Worm (Caenorhabditis elegans) whole organism, L4 larva: ENCODE results near the gene C54F6.19.
"Not testable (repeated sequence)": the region's sequence is repeated elsewhere in the genome, so short reads cannot be mapped to it uniquely, and the experiment has no call there.

Source experiments
- nhr-10 ChIP-seq: fragments of 150-350 bp; optimal IDR thresholded peaks from 2 replicates; lab custom pipeline; 2014; ENCODE audit warnings: missing biosample characterization, missing genetic modification characterization
- nhr-102 ChIP-seq: sonication (generic microtip); optimal IDR thresholded peaks from 2 replicates; lab custom pipeline; 2016; ENCODE audit warnings: mild to moderate bottlenecking, missing genetic modification characterization, moderate library complexity, missing compliant biosample characterization
- skn-1 ChIP-seq: fragments of 150-350 bp; optimal IDR thresholded peaks from 2 replicates; lab custom pipeline; 2014; ENCODE audit warnings: missing biosample characterization, missing genetic modification characterization

ce11 chrV:7511465-7511864 lies 33.8 kb upstream of the C54F6.19 start, which contains the start of gene nhr-171:
- TF ChIP-seq skn-1 (tag; lab: Kevin White, UChicago); nhr-10 (tag; lab: Kevin White, UChicago); nhr-102: not testable (repeated sequence)
